Fruit fly (Drosophila melanogaster) whole organism, embryonic: ENCODE results near the gene CG5808.
A peak's percentile ranks its signal among the peaks of the same experiment; 100 is the strongest.

Source experiments
- Aef1 ChIP-seq: fragments of 200-800 bp; sonication (Bioruptor generic); IDR thresholded peaks from 3 replicates; pipeline ENCODE4 v1.3.6; 2022; ENCODE audit warnings: missing biosample characterization, missing genetic modification characterization
- B-H2 ChIP-seq: fragments of 200-800 bp; sonication (Bioruptor generic); optimal IDR thresholded peaks from 2 replicates; lab custom pipeline; 2018; ENCODE audit warnings: missing biosample characterization, mild to moderate bottlenecking, missing genetic modification characterization
- C15 ChIP-seq: fragments of 200-800 bp; sonication (Bioruptor generic); IDR thresholded peaks from 3 replicates; pipeline ENCODE4 v1.3.6; 2022; ENCODE audit warnings: missing biosample characterization, missing genetic modification characterization
- CG12104 ChIP-seq: fragments of 200-800 bp; sonication (Bioruptor generic); optimal IDR thresholded peaks from 3 replicates; lab custom pipeline; 2016; ENCODE audit warnings: missing biosample characterization, missing genetic modification characterization
- CG12236 ChIP-seq: fragments of 200-800 bp; sonication (Bioruptor generic); optimal IDR thresholded peaks from 2 replicates; lab custom pipeline; 2016; ENCODE audit warnings: missing biosample characterization, missing genetic modification characterization
- CG13624 ChIP-seq: fragments of 200-800 bp; sonication (Bioruptor generic); optimal IDR thresholded peaks from 2 replicates; lab custom pipeline; 2016; ENCODE audit warnings: missing biosample characterization, missing genetic modification characterization
- CG13894 ChIP-seq: fragments of 200-800 bp; sonication (Bioruptor generic); optimal IDR thresholded peaks from 3 replicates; lab custom pipeline; 2018; ENCODE audit warnings: missing biosample characterization, mild to moderate bottlenecking, missing genetic modification characterization, moderate library complexity
- CG14050 ChIP-seq: fragments of 200-800 bp; sonication (Bioruptor generic); IDR thresholded peaks from 3 replicates; pipeline ENCODE4 v1.3.6; 2022; ENCODE audit warnings: missing biosample characterization, missing genetic modification characterization
- CG17829 ChIP-seq: fragments of 200-800 bp; optimal IDR thresholded peaks from 2 replicates; lab custom pipeline; 2019; ENCODE audit warnings: missing biosample characterization, mild to moderate bottlenecking, missing genetic modification characterization, moderate library complexity
- CG18262 ChIP-seq: fragments of 200-800 bp; optimal IDR thresholded peaks from 3 replicates; lab custom pipeline; 2019; ENCODE audit warnings: missing biosample characterization, mild to moderate bottlenecking, missing genetic modification characterization, moderate library complexity
- CG2116 ChIP-seq: fragments of 200-800 bp; sonication (Bioruptor generic); optimal IDR thresholded peaks from 3 replicates; lab custom pipeline; 2018; ENCODE audit warnings: missing biosample characterization, mild to moderate bottlenecking, missing genetic modification characterization
- CG2712 ChIP-seq: fragments of 200-800 bp; optimal IDR thresholded peaks from 3 replicates; lab custom pipeline; 2019; ENCODE audit warnings: missing biosample characterization, mild to moderate bottlenecking, missing genetic modification characterization, moderate library complexity
- CG2875 ChIP-seq: fragments of 200-800 bp; sonication (Bioruptor generic); optimal IDR thresholded peaks from 2 replicates; lab custom pipeline; 2017; ENCODE audit warnings: missing biosample characterization, mild to moderate bottlenecking, missing genetic modification characterization, missing genetic modification reagents
- CG31224 ChIP-seq: fragments of 200-800 bp; sonication (Bioruptor generic); IDR thresholded peaks from 2 replicates; pipeline ENCODE4 v1.3.6; 2022; ENCODE audit warnings: missing biosample characterization, missing genetic modification characterization
- CG43689 ChIP-seq: fragments of 200-800 bp; sonication (Bioruptor generic); IDR thresholded peaks from 2 replicates; pipeline ENCODE4 v1.3.6; 2022; ENCODE audit warnings: missing biosample characterization, missing genetic modification characterization
- Dll ChIP-seq: fragments of 200-800 bp; sonication (Bioruptor generic); IDR thresholded peaks from 4 replicates; pipeline ENCODE4 v1.3.6; 2022; ENCODE audit warnings: missing biosample characterization, missing genetic modification characterization; ENCODE audit not compliant: partially characterized antibody
- Dref ChIP-seq: fragments of 200-800 bp; sonication (Bioruptor generic); IDR thresholded peaks from 2 replicates; pipeline ENCODE4 v1.3.6; 2022; ENCODE audit warnings: missing biosample characterization, missing genetic modification characterization
- Ets65A ChIP-seq: fragments of 200-800 bp; sonication (Bioruptor generic); peaks from one replicate; lab custom pipeline; 2016; ENCODE audit warnings: missing biosample characterization, missing genetic modification characterization
- Gsc ChIP-seq: fragments of 200-800 bp; sonication (Bioruptor generic); IDR thresholded peaks from 2 replicates; pipeline ENCODE4 v1.3.6; 2022; ENCODE audit warnings: missing biosample characterization, missing genetic modification characterization
- Hand ChIP-seq: fragments of 200-800 bp; sonication (Bioruptor generic); optimal IDR thresholded peaks from 2 replicates; lab custom pipeline; 2017; ENCODE audit warnings: mild to moderate bottlenecking, missing biosample characterization, missing genetic modification reagents, missing genetic modification characterization
- MTF-1 ChIP-seq: fragments of 200-800 bp; sonication (Bioruptor generic); optimal IDR thresholded peaks from 2 replicates; lab custom pipeline; 2018; ENCODE audit warnings: missing biosample characterization, mild to moderate bottlenecking, missing genetic modification characterization, borderline replicate concordance
- Mad ChIP-seq: fragments of 200-800 bp; sonication (Bioruptor generic); optimal IDR thresholded peaks from 2 replicates; lab custom pipeline; 2016; ENCODE audit warnings: missing biosample characterization, missing genetic modification characterization
- Mes4 ChIP-seq: fragments of 200-800 bp; sonication (Bioruptor generic); optimal IDR thresholded peaks from 2 replicates; lab custom pipeline; 2016; ENCODE audit warnings: missing biosample characterization, missing genetic modification characterization
- NC2β ChIP-seq: fragments of 200-800 bp; sonication (Bioruptor generic); optimal IDR thresholded peaks from 2 replicates; lab custom pipeline; 2016; ENCODE audit warnings: missing biosample characterization, missing genetic modification characterization
- Neu2 ChIP-seq: fragments of 200-800 bp; sonication (Bioruptor generic); optimal IDR thresholded peaks from 3 replicates; lab custom pipeline; 2016; ENCODE audit warnings: missing biosample characterization, missing genetic modification characterization, borderline replicate concordance
- Poxn ChIP-seq: fragments of 200-800 bp; sonication (Bioruptor generic); IDR thresholded peaks from 2 replicates; pipeline ENCODE4 v1.3.6; 2022; ENCODE audit warnings: missing biosample characterization, missing genetic modification characterization
- Scr ChIP-seq: fragments of 200-800 bp; sonication (Bioruptor generic); IDR thresholded peaks from 2 replicates; pipeline ENCODE4 v1.3.6; 2022; ENCODE audit warnings: missing biosample characterization, missing genetic modification characterization; ENCODE audit not compliant: partially characterized antibody
- ash1 ChIP-seq: fragments of 200-800 bp; sonication (Bioruptor generic); optimal IDR thresholded peaks from 2 replicates; lab custom pipeline; 2018; ENCODE audit warnings: missing biosample characterization, mild to moderate bottlenecking, missing genetic modification characterization
- chif ChIP-seq, 2 experiments: fragments of 200-800 bp; sonication (Bioruptor generic); optimal IDR thresholded peaks; 3 replicates each; lab custom pipeline; 2016; ENCODE audit warnings: missing biosample characterization in 2 of 2, missing genetic modification characterization in 2 of 2
- chn ChIP-seq: fragments of 200-800 bp; sonication (Bioruptor generic); optimal IDR thresholded peaks from 2 replicates; lab custom pipeline; 2016; ENCODE audit warnings: missing biosample characterization, missing genetic modification characterization
- crc ChIP-seq: fragments of 200-800 bp; sonication (Bioruptor generic); optimal IDR thresholded peaks from 2 replicates; lab custom pipeline; 2016; ENCODE audit warnings: missing biosample characterization, missing genetic modification characterization
- danr ChIP-seq: fragments of 200-800 bp; sonication (Bioruptor generic); IDR thresholded peaks from 2 replicates; pipeline ENCODE4 v1.3.6; 2022; ENCODE audit warnings: missing biosample characterization, missing genetic modification characterization
- emc ChIP-seq: fragments of 200-800 bp; sonication (Bioruptor generic); optimal IDR thresholded peaks from 2 replicates; lab custom pipeline; 2016; ENCODE audit warnings: missing biosample characterization, missing genetic modification characterization
- ewg ChIP-seq: fragments of 200-800 bp; sonication (Bioruptor generic); optimal IDR thresholded peaks from 3 replicates; lab custom pipeline; 2017; ENCODE audit warnings: mild to moderate bottlenecking, missing biosample characterization, missing genetic modification reagents, missing genetic modification characterization
- fd96Cb ChIP-seq: fragments of 200-800 bp; sonication (Bioruptor generic); optimal IDR thresholded peaks from 2 replicates; lab custom pipeline; 2018; ENCODE audit warnings: missing biosample characterization, mild to moderate bottlenecking, missing genetic modification characterization, moderate library complexity
- fu2 ChIP-seq: fragments of 200-800 bp; sonication (Bioruptor generic); optimal IDR thresholded peaks from 2 replicates; lab custom pipeline; 2016; ENCODE audit warnings: missing biosample characterization, missing genetic modification characterization
- hbn ChIP-seq: fragments of 200-800 bp; sonication (Bioruptor generic); IDR thresholded peaks from 2 replicates; pipeline ENCODE4 v1.3.6; 2022; ENCODE audit warnings: missing biosample characterization, missing genetic modification characterization; ENCODE audit not compliant: partially characterized antibody
- jigr1 ChIP-seq: fragments of 200-800 bp; sonication (Bioruptor generic); IDR thresholded peaks from 3 replicates; pipeline ENCODE4 v1.3.6; 2022; ENCODE audit warnings: missing biosample characterization, missing genetic modification characterization
- klu ChIP-seq: fragments of 200-800 bp; sonication (Bioruptor generic); IDR thresholded peaks from 2 replicates; pipeline ENCODE4 v1.3.6; 2022; ENCODE audit warnings: missing biosample characterization, missing genetic modification characterization
- maf-S ChIP-seq: fragments of 200-800 bp; sonication (Bioruptor generic); optimal IDR thresholded peaks from 2 replicates; lab custom pipeline; 2016; ENCODE audit warnings: missing biosample characterization, missing genetic modification characterization
- nerfin-2 ChIP-seq: fragments of 200-800 bp; sonication (Bioruptor generic); IDR thresholded peaks from 2 replicates; pipeline ENCODE4 v1.3.6; 2022; ENCODE audit warnings: missing biosample characterization, missing genetic modification characterization; ENCODE audit not compliant: partially characterized antibody
- org-1 ChIP-seq: fragments of 200-800 bp; sonication (Bioruptor generic); optimal IDR thresholded peaks from 2 replicates; lab custom pipeline; 2017; ENCODE audit warnings: missing biosample characterization, missing genetic modification characterization
- ranshi ChIP-seq: fragments of 200-800 bp; sonication (Bioruptor generic); IDR thresholded peaks from 2 replicates; pipeline ENCODE4 v1.3.6; 2022; ENCODE audit warnings: missing biosample characterization, missing genetic modification characterization
- rib ChIP-seq: fragments of 200-800 bp; sonication (Bioruptor generic); IDR thresholded peaks from 2 replicates; pipeline ENCODE4 v1.3.6; 2022; ENCODE audit warnings: missing biosample characterization, missing genetic modification characterization
- salm ChIP-seq: fragments of 200-800 bp; sonication (Bioruptor generic); optimal IDR thresholded peaks from 2 replicates; lab custom pipeline; 2018; ENCODE audit warnings: missing biosample characterization, mild to moderate bottlenecking, missing genetic modification characterization
- stc ChIP-seq: fragments of 200-800 bp; sonication (Bioruptor generic); IDR thresholded peaks from 2 replicates; pipeline ENCODE4 v1.3.6; 2022; ENCODE audit warnings: missing biosample characterization, missing genetic modification characterization
- stwl ChIP-seq: fragments of 200-800 bp; sonication (Bioruptor generic); optimal IDR thresholded peaks from 3 replicates; lab custom pipeline; 2018; ENCODE audit warnings: missing biosample characterization, mild to moderate bottlenecking, missing genetic modification characterization, moderate library complexity
- sug ChIP-seq: fragments of 200-800 bp; optimal IDR thresholded peaks from 2 replicates; lab custom pipeline; 2019; ENCODE audit warnings: missing biosample characterization, mild to moderate bottlenecking, missing genetic modification characterization, moderate library complexity
- trem ChIP-seq: fragments of 200-800 bp; optimal IDR thresholded peaks from 3 replicates; lab custom pipeline; 2019; ENCODE audit warnings: missing biosample characterization, mild to moderate bottlenecking, missing genetic modification characterization, moderate library complexity
- unc-4 ChIP-seq: fragments of 200-800 bp; sonication (Bioruptor generic); IDR thresholded peaks from 2 replicates; pipeline ENCODE4 v1.3.6; 2022; ENCODE audit warnings: missing biosample characterization, missing genetic modification characterization; ENCODE audit not compliant: partially characterized antibody

Gene CG5808

dm6 chr3R:24809576-24810279, 7.1 kb downstream of the CG5808 start (continued):
- no peak for TF ChIP-seq CG17829 (tag; lab: Kevin White, UChicago)
- peak; percentile 54 for TF ChIP-seq MTF-1 (GFP tag; lab: Kevin White, UChicago)
- peak; percentile 19 for TF ChIP-seq CG2712 (tag; lab: Kevin White, UChicago)
- TF ChIP-seq ash1 (GFP tag; lab: Kevin White, UChicago), result no peak
- no peak for TF ChIP-seq Dll (GFP tag; lab: Robert Waterston, UW)
- no peak for TF ChIP-seq Mad (GFP tag; lab: Kevin White, UChicago)
- TF ChIP-seq Neu2 (GFP tag; lab: Kevin White, UChicago), result no peak
- TF ChIP-seq chn (GFP tag; lab: Kevin White, UChicago), result no peak
- TF ChIP-seq CG12104, result peak; percentile 24
- no peak for TF ChIP-seq B-H2
- TF ChIP-seq Dref (GFP tag; lab: Robert Waterston, UW), result no peak
- TF ChIP-seq ranshi (GFP tag; lab: Robert Waterston, UW), result no peak; the same call in 1 of the 2 replicates
- no peak for TF ChIP-seq NC2β (GFP tag; lab: Kevin White, UChicago)
- no peak for TF ChIP-seq C15
- TF ChIP-seq hbn (GFP tag; lab: Robert Waterston, UW), result no peak
- TF ChIP-seq nerfin-2 (GFP tag; lab: Robert Waterston, UW), result no peak
- no peak for TF ChIP-seq unc-4 (GFP tag; lab: Robert Waterston, UW)
- no peak for TF ChIP-seq Scr (GFP tag; lab: Robert Waterston, UW)
- TF ChIP-seq CG2875, result peak; percentile 70
- peak; percentile 44 for TF ChIP-seq sug (tag; lab: Kevin White, UChicago)
- TF ChIP-seq salm (tag; lab: Kevin White, UChicago), result peak; percentile 57
- TF ChIP-seq CG14050, result no peak
- TF ChIP-seq rib (GFP tag; lab: Robert Waterston, UW), result 0 out of 2 replicates have a peak, but pooled peaks have one; percentile 12
- peak; percentile 41 for TF ChIP-seq org-1 (GFP tag; lab: Kevin White, UChicago)
- no peak for TF ChIP-seq fd96Cb (tag; lab: Kevin White, UChicago)
- TF ChIP-seq klu (GFP tag; lab: Robert Waterston, UW), result no peak
- no peak for TF ChIP-seq ewg (GFP tag; lab: Kevin White, UChicago)
- TF ChIP-seq Ets65A, result no peak
- peak; percentile 30 for TF ChIP-seq trem (tag; lab: Kevin White, UChicago)
- no peak for TF ChIP-seq Gsc (GFP tag; lab: Robert Waterston, UW)
- TF ChIP-seq emc, result no peak
- no peak for TF ChIP-seq stwl (tag; lab: Kevin White, UChicago)
- no peak for TF ChIP-seq Aef1 (GFP tag; lab: Robert Waterston, UW)
- no peak for TF ChIP-seq Poxn (GFP tag; lab: Robert Waterston, UW)
- no peak for TF ChIP-seq CG13894 (tag; lab: Kevin White, UChicago)
- peak; percentile 15 for TF ChIP-seq CG2116 (GFP tag; lab: Kevin White, UChicago)
- no peak for TF ChIP-seq danr
- no peak for TF ChIP-seq CG18262 (tag; lab: Kevin White, UChicago)
- no peak for TF ChIP-seq crc (GFP tag; lab: Kevin White, UChicago)
- no peak for TF ChIP-seq CG43689 (GFP tag; lab: Robert Waterston, UW)
- no peak for TF ChIP-seq Hand (GFP tag; lab: Kevin White, UChicago)
- TF ChIP-seq CG31224 (GFP tag; lab: Robert Waterston, UW), result no peak
- peak; percentile 41 for TF ChIP-seq CG12236
- TF ChIP-seq jigr1 (GFP tag; lab: Robert Waterston, UW), result no peak
- TF ChIP-seq fu2, result no peak
- TF ChIP-seq maf-S (GFP tag; lab: Kevin White, UChicago), result no peak
- no peak for TF ChIP-seq Mes4
- no peak for TF ChIP-seq CG13624 (GFP tag; lab: Kevin White, UChicago)
- TF ChIP-seq chif (GFP tag; optimal IDR thresholded peaks at IDR 0.05; lab: Kevin White, UChicago), result peak in 1 of 2 experiments; percentile 14
- no peak for TF ChIP-seq stc (GFP tag; lab: Robert Waterston, UW)
